Worm (Caenorhabditis elegans) whole organism, late embryonic: ENCODE data around the gene ugt-15.

Experiments used
- dve-1 ChIP-seq: sonication (generic microtip); optimal IDR thresholded peaks from 2 replicates; lab custom pipeline; 2017; ENCODE audit warnings: antibody characterized with exemption, mild to moderate bottlenecking, missing genetic modification characterization, missing compliant biosample characterization
- hlh-15 ChIP-seq: sonication (generic microtip); optimal IDR thresholded peaks from 2 replicates; lab custom pipeline; 2016; ENCODE audit warnings: missing genetic modification characterization, missing compliant biosample characterization
- hlh-30 ChIP-seq: sonication (generic microtip); optimal IDR thresholded peaks from 2 replicates; lab custom pipeline; 2017; ENCODE audit warnings: antibody characterized with exemption, missing genetic modification characterization, missing compliant biosample characterization; ENCODE audit not compliant: insufficient read depth
- hlh-8 ChIP-seq: sonication (generic microtip); optimal IDR thresholded peaks from 2 replicates; lab custom pipeline; 2016; ENCODE audit warnings: missing genotype, missing genetic modification characterization, missing compliant biosample characterization
- nfya-1 ChIP-seq: sonication (generic microtip); optimal IDR thresholded peaks from 2 replicates; lab custom pipeline; 2017; ENCODE audit warnings: missing genetic modification characterization, mild to moderate bottlenecking, missing compliant biosample characterization, antibody characterized with exemption, moderate library complexity
- pat-9 ChIP-seq: fragments of 200-800 bp; sonication (Bioruptor generic); optimal IDR thresholded peaks from 2 replicates; lab custom pipeline; 2018; ENCODE audit warnings: mild to moderate bottlenecking, missing genetic modification characterization, moderate library complexity, missing compliant biosample characterization
- pha-4 ChIP-seq: fragments of 150-350 bp; optimal IDR thresholded peaks from 2 replicates; lab custom pipeline; 2018; ENCODE audit warnings: missing biosample characterization, missing genetic modification reagents, missing genetic modification characterization
- rnt-1 ChIP-seq: sonication (generic microtip); optimal IDR thresholded peaks from 2 replicates; lab custom pipeline; 2016; ENCODE audit warnings: missing genetic modification characterization, missing compliant biosample characterization
- unc-86 ChIP-seq: sonication (generic microtip); optimal IDR thresholded peaks from 2 replicates; lab custom pipeline; 2016; ENCODE audit warnings: missing genetic modification characterization, missing compliant biosample characterization

ce11 chrV:12849736-12850135, 22.4 kb downstream of the ugt-15 start, which contains the start of gene C44H9.5:
- no peak for TF ChIP-seq pat-9
- TF ChIP-seq nfya-1 (tag; lab: Kevin White, UChicago) = no peak
- no peak for TF ChIP-seq hlh-30 (tag; lab: Kevin White, UChicago)
- no peak for TF ChIP-seq dve-1 (tag; lab: Kevin White, UChicago)
- TF ChIP-seq unc-86 (tag; lab: Kevin White, UChicago) = no peak
- no peak for TF ChIP-seq rnt-1 (tag; lab: Kevin White, UChicago)
- no peak for TF ChIP-seq pha-4 (tag; lab: Kevin White, UChicago)
- TF ChIP-seq hlh-8 (tag; lab: Kevin White, UChicago) = no peak
- TF ChIP-seq hlh-15 = no peak
